Fruit fly (Drosophila melanogaster) whole organism, embryonic: ENCODE data around the gene kibra.

Experiments
- ATbp ChIP-seq: fragments of 200-800 bp; sonication (Bioruptor generic); optimal IDR thresholded peaks from 2 replicates; lab custom pipeline; 2017; ENCODE audit warnings: missing biosample characterization, mild to moderate bottlenecking, missing genetic modification characterization, missing genetic modification reagents
- Atf6 ChIP-seq: fragments of 200-800 bp; sonication (Bioruptor generic); IDR thresholded peaks from 2 replicates; pipeline ENCODE4 v1.3.6; 2022; ENCODE audit warnings: missing biosample characterization, missing genetic modification characterization
- Bteb2 ChIP-seq: fragments of 200-800 bp; sonication (Bioruptor generic); optimal IDR thresholded peaks from 2 replicates; lab custom pipeline; 2016; ENCODE audit warnings: missing biosample characterization, missing genetic modification characterization
- CG10147 ChIP-seq: fragments of 200-800 bp; sonication (Bioruptor generic); optimal IDR thresholded peaks from 2 replicates; lab custom pipeline; 2019; ENCODE audit warnings: missing biosample characterization, mild to moderate bottlenecking, missing genetic modification characterization, moderate library complexity
- CG10209 ChIP-seq: fragments of 200-800 bp; sonication (Bioruptor generic); optimal IDR thresholded peaks from 3 replicates; lab custom pipeline; 2017; ENCODE audit warnings: missing biosample characterization, mild to moderate bottlenecking, missing genetic modification characterization, missing genetic modification reagents
- CG11398 ChIP-seq: fragments of 200-800 bp; sonication (Bioruptor generic); optimal IDR thresholded peaks from 2 replicates; lab custom pipeline; 2016; ENCODE audit warnings: missing biosample characterization, missing genetic modification characterization
- CG14965 ChIP-seq: fragments of 200-800 bp; sonication (Bioruptor generic); optimal IDR thresholded peaks from 2 replicates; lab custom pipeline; 2016; ENCODE audit warnings: missing biosample characterization, missing genetic modification characterization, borderline replicate concordance
- CG16813 ChIP-seq: fragments of 200-800 bp; sonication (Bioruptor generic); IDR thresholded peaks from 3 replicates; pipeline ENCODE4 v1.3.6; 2022; ENCODE audit warnings: missing biosample characterization, missing genetic modification characterization; ENCODE audit not compliant: partially characterized antibody
- CG3847 ChIP-seq: fragments of 200-800 bp; sonication (Bioruptor generic); IDR thresholded peaks from 2 replicates; pipeline ENCODE4 v1.3.6; 2022; ENCODE audit warnings: missing biosample characterization, missing genetic modification characterization
- CG42726 ChIP-seq: fragments of 200-800 bp; sonication (Bioruptor generic); IDR thresholded peaks from 2 replicates; pipeline ENCODE4 v1.3.6; 2022; ENCODE audit warnings: missing biosample characterization, missing genetic modification characterization; ENCODE audit not compliant: partially characterized antibody
- CG4282 ChIP-seq: fragments of 200-800 bp; sonication (Bioruptor generic); optimal IDR thresholded peaks from 2 replicates; lab custom pipeline; 2016; ENCODE audit warnings: missing biosample characterization, missing genetic modification characterization
- CG6272 ChIP-seq: fragments of 200-800 bp; sonication (Bioruptor generic); IDR thresholded peaks from 2 replicates; pipeline ENCODE4 v1.3.6; 2022; ENCODE audit warnings: missing biosample characterization, missing genetic modification characterization
- CG7745 ChIP-seq: fragments of 200-800 bp; sonication (Bioruptor generic); optimal IDR thresholded peaks from 2 replicates; lab custom pipeline; 2018; ENCODE audit warnings: missing biosample characterization, mild to moderate bottlenecking, missing genetic modification characterization, moderate library complexity
- CG8290 ChIP-seq, 3 experiments: fragments of 200-800 bp; sonication (Bioruptor generic); optimal IDR thresholded peaks; 2 replicates each; lab custom pipeline; 2016 to 2019; ENCODE audit warnings: missing biosample characterization in 3 of 3, missing genetic modification characterization in 3 of 3, mild to moderate bottlenecking in 2 of 3, moderate library complexity in 1 of 3
- CG9727 ChIP-seq: fragments of 200-800 bp; sonication (Bioruptor generic); optimal IDR thresholded peaks from 3 replicates; lab custom pipeline; 2017; ENCODE audit warnings: missing biosample characterization, mild to moderate bottlenecking, missing genetic modification characterization
- D19B ChIP-seq: fragments of 200-800 bp; sonication (Bioruptor generic); optimal IDR thresholded peaks from 2 replicates; lab custom pipeline; 2017; ENCODE audit warnings: missing biosample characterization, mild to moderate bottlenecking, missing genetic modification characterization
- Dad ChIP-seq: fragments of 200-800 bp; sonication (Bioruptor generic); optimal IDR thresholded peaks from 3 replicates; lab custom pipeline; 2016; ENCODE audit warnings: missing biosample characterization, missing genetic modification characterization
- Doc3 ChIP-seq: fragments of 200-800 bp; sonication (Bioruptor generic); IDR thresholded peaks from 3 replicates; pipeline ENCODE4 v1.3.6; 2022; ENCODE audit warnings: missing biosample characterization, missing genetic modification characterization; ENCODE audit not compliant: partially characterized antibody
- Nf-YA ChIP-seq: fragments of 200-800 bp; sonication (Bioruptor generic); IDR thresholded peaks from 2 replicates; pipeline ENCODE4 v1.3.6; 2022; ENCODE audit warnings: missing biosample characterization, missing genetic modification characterization
- Side ChIP-seq: fragments of 200-800 bp; sonication (Bioruptor generic); optimal IDR thresholded peaks from 2 replicates; lab custom pipeline; 2016; ENCODE audit warnings: missing biosample characterization, missing genetic modification characterization
- Sin3A ChIP-seq: fragments of >200 bp; optimal IDR thresholded peaks from 2 replicates; lab custom pipeline; 2018
- Spps ChIP-seq: fragments of 200-800 bp; sonication (Bioruptor generic); optimal IDR thresholded peaks from 2 replicates; lab custom pipeline; 2018; ENCODE audit warnings: missing biosample characterization, mild to moderate bottlenecking, missing genetic modification characterization
- Ssrp ChIP-seq: fragments of 200-800 bp; sonication (Bioruptor generic); optimal IDR thresholded peaks from 2 replicates; lab custom pipeline; 2018; ENCODE audit warnings: missing biosample characterization, mild to moderate bottlenecking, missing genetic modification characterization, moderate library complexity
- ab ChIP-seq: fragments of 200-800 bp; sonication (Bioruptor generic); optimal IDR thresholded peaks from 2 replicates; lab custom pipeline; 2016; ENCODE audit warnings: missing biosample characterization, missing genetic modification characterization
- br ChIP-seq: fragments of >200 bp; optimal IDR thresholded peaks from 2 replicates; lab custom pipeline; 2017
- cas ChIP-seq: fragments of 200-800 bp; sonication (Bioruptor generic); IDR thresholded peaks from 2 replicates; pipeline ENCODE4 v1.3.6; 2022; ENCODE audit warnings: missing biosample characterization, missing genetic modification characterization
- dmrt11E ChIP-seq: fragments of 200-800 bp; sonication (Bioruptor generic); optimal IDR thresholded peaks from 3 replicates; lab custom pipeline; 2018; ENCODE audit warnings: missing biosample characterization, mild to moderate bottlenecking, missing genetic modification characterization, moderate library complexity
- eve ChIP-seq, 2 experiments: fragments of >200 bp; optimal IDR thresholded peaks; 2 replicates each; lab custom pipeline; 2017; ENCODE audit warnings: missing biosample characterization in 2 of 2, missing genetic modification characterization in 2 of 2
- gcm ChIP-seq: fragments of 200-800 bp; sonication (Bioruptor generic); optimal IDR thresholded peaks from 2 replicates; lab custom pipeline; 2019; ENCODE audit warnings: missing biosample characterization, mild to moderate bottlenecking, missing genetic modification characterization, moderate library complexity
- gfzf ChIP-seq: fragments of 200-800 bp; sonication (Bioruptor generic); optimal IDR thresholded peaks from 2 replicates; lab custom pipeline; 2016; ENCODE audit warnings: missing biosample characterization, mild to moderate bottlenecking, missing genetic modification characterization, moderate library complexity
- gt ChIP-seq: fragments of 200-800 bp; sonication (Bioruptor generic); IDR thresholded peaks from 2 replicates; pipeline ENCODE4 v1.3.6; 2022; ENCODE audit warnings: missing biosample characterization, missing genetic modification characterization
- ham ChIP-seq: fragments of 200-800 bp; sonication (Bioruptor generic); IDR thresholded peaks from 2 replicates; pipeline ENCODE4 v1.3.6; 2022; ENCODE audit warnings: missing biosample characterization, missing genetic modification characterization
- hkb ChIP-seq, 2 experiments: fragments of 200-800 bp in 1 of 2; fragments of >200 bp in 1 of 2; sonication (Bioruptor generic) in 1 of 2; IDR thresholded peaks in 1 of 2; optimal IDR thresholded peaks in 1 of 2; 2 replicates each; pipeline versions ENCODE4 v1.3.6 to Lab custom; 2017 to 2022; ENCODE audit warnings: missing biosample characterization in 1 of 2, missing genetic modification characterization in 1 of 2
- hth ChIP-seq: fragments of >200 bp; optimal IDR thresholded peaks from 2 replicates; lab custom pipeline; 2017; ENCODE audit warnings: inconsistent platforms
- insv ChIP-seq, 2 experiments: fragments of 200-800 bp; sonication (Bioruptor generic); optimal IDR thresholded peaks; 3 replicates each; lab custom pipeline; 2016 to 2018; ENCODE audit warnings: missing biosample characterization in 2 of 2, missing genetic modification characterization in 2 of 2
- kah ChIP-seq: fragments of 200-800 bp; sonication (Bioruptor generic); optimal IDR thresholded peaks from 2 replicates; lab custom pipeline; 2018; ENCODE audit warnings: missing biosample characterization, mild to moderate bottlenecking, missing genetic modification characterization
- knrl ChIP-seq: fragments of 200-800 bp; sonication (Bioruptor generic); IDR thresholded peaks from 3 replicates; pipeline ENCODE4 v1.3.6; 2022; ENCODE audit warnings: missing biosample characterization, missing genetic modification characterization; ENCODE audit not compliant: partially characterized antibody
- nerfin-2 ChIP-seq: fragments of 200-800 bp; sonication (Bioruptor generic); IDR thresholded peaks from 2 replicates; pipeline ENCODE4 v1.3.6; 2022; ENCODE audit warnings: missing biosample characterization, missing genetic modification characterization; ENCODE audit not compliant: partially characterized antibody
- org-1 ChIP-seq: fragments of 200-800 bp; sonication (Bioruptor generic); optimal IDR thresholded peaks from 2 replicates; lab custom pipeline; 2017; ENCODE audit warnings: missing biosample characterization, missing genetic modification characterization
- pfk ChIP-seq: fragments of 200-800 bp; sonication (Bioruptor generic); optimal IDR thresholded peaks from 2 replicates; lab custom pipeline; 2018; ENCODE audit warnings: missing biosample characterization, mild to moderate bottlenecking, missing genetic modification characterization, moderate library complexity
- prd ChIP-seq, 3 experiments: fragments of >200 bp in 2 of 3; fragments of 200-800 bp in 1 of 3; sonication (Bioruptor generic) in 1 of 3; optimal IDR thresholded peaks in 2 of 3; IDR thresholded peaks in 1 of 3; 2 replicates in 2 of 3; 3 replicates in 1 of 3; pipeline versions ENCODE4 v1.3.6 to Lab custom; 2017 to 2022; ENCODE audit warnings: missing biosample characterization in 1 of 3, missing genetic modification characterization in 1 of 3
- ro ChIP-seq: fragments of 200-800 bp; sonication (Bioruptor generic); IDR thresholded peaks from 2 replicates; pipeline ENCODE4 v1.3.6; 2022; ENCODE audit warnings: missing biosample characterization, missing genetic modification characterization
- scrt ChIP-seq: fragments of 200-800 bp; sonication (Bioruptor generic); optimal IDR thresholded peaks from 2 replicates; lab custom pipeline; 2018; ENCODE audit warnings: missing biosample characterization, mild to moderate bottlenecking, missing genetic modification characterization, moderate library complexity
- shn ChIP-seq: fragments of 200-800 bp; sonication (Bioruptor generic); optimal IDR thresholded peaks from 3 replicates; lab custom pipeline; 2016; ENCODE audit warnings: missing biosample characterization, missing genetic modification characterization
- sisA ChIP-seq: fragments of 200-800 bp; sonication (Bioruptor generic); IDR thresholded peaks from 2 replicates; pipeline ENCODE4 v1.3.6; 2022; ENCODE audit warnings: missing biosample characterization, missing genetic modification characterization
- tio ChIP-seq: fragments of 200-800 bp; sonication (Bioruptor generic); optimal IDR thresholded peaks from 2 replicates; lab custom pipeline; 2017; ENCODE audit warnings: missing biosample characterization, missing genetic modification characterization, inconsistent platforms
- vfl ChIP-seq: fragments of 200-800 bp; sonication (Bioruptor generic); optimal IDR thresholded peaks from 2 replicates; lab custom pipeline; 2016; ENCODE audit warnings: missing biosample characterization, missing genetic modification characterization

The kibra gene

dm6 chr3R:14654976-14655896 is 68.8 kb downstream of the kibra start (continued):
- TF ChIP-seq CG8290 (GFP tag; optimal IDR thresholded peaks at IDR 0.05; lab: Kevin White, UChicago) = peak; percentile 87
- TF ChIP-seq CG8290 (tag; optimal IDR thresholded peaks at IDR 0.05; lab: Kevin White, UChicago) = peak; percentile 74 to 97
- peak; percentile 91 for TF ChIP-seq Bteb2 (GFP tag; lab: Kevin White, UChicago)
- peak; percentile 84 for TF ChIP-seq CG4282 (GFP tag; lab: Kevin White, UChicago)
- TF ChIP-seq Side (GFP tag; lab: Kevin White, UChicago) = peak; percentile 97
- peak; percentile 72 for TF ChIP-seq cas (GFP tag; lab: Robert Waterston, UW)
- TF ChIP-seq insv (GFP tag; optimal IDR thresholded peaks at IDR 0.05; lab: Kevin White, UChicago) = no peak
- peak; percentile 91 for TF ChIP-seq shn
- peak; percentile 1 for TF ChIP-seq hkb (optimal IDR thresholded peaks at IDR 0.05; lab: Kevin White, UChicago)
- TF ChIP-seq hkb (GFP tag; IDR thresholded peaks at IDR 0.05; lab: Robert Waterston, UW) = peak; percentile 93
- TF ChIP-seq CG9727 (GFP tag; lab: Kevin White, UChicago) = peak; percentile 95
- peak; percentile 77 for TF ChIP-seq D19B
- TF ChIP-seq ab = peak; percentile 75
- TF ChIP-seq ham (GFP tag; lab: Robert Waterston, UW) = peak; percentile 40; the same call in 1 of the 2 replicates
- TF ChIP-seq CG6272 (GFP tag; lab: Robert Waterston, UW) = peak; percentile 75
- TF ChIP-seq CG42726 (GFP tag; lab: Robert Waterston, UW) = no peak
- TF ChIP-seq CG3847 = peak; percentile 92
- peak; percentile 55 for TF ChIP-seq CG16813 (GFP tag; lab: Robert Waterston, UW)
- TF ChIP-seq Nf-YA (GFP tag; lab: Robert Waterston, UW) = peak; percentile 84
- peak; percentile 84 for TF ChIP-seq CG10147 (GFP tag; lab: Kevin White, UChicago)
- peak; percentile 41 for TF ChIP-seq CG14965 (GFP tag; lab: Kevin White, UChicago)
- TF ChIP-seq sisA (GFP tag; lab: Robert Waterston, UW) = peak; percentile 88
- no peak for TF ChIP-seq hth (lab: Kevin White, UChicago)
- peak; percentile 59 for TF ChIP-seq knrl
- no peak for TF ChIP-seq br (lab: Kevin White, UChicago)
- peak; percentile 93 for TF ChIP-seq org-1
- peak; percentile 51 for TF ChIP-seq pfk
- TF ChIP-seq ATbp (GFP tag; lab: Kevin White, UChicago) = peak; percentile 89
- no peak for TF ChIP-seq eve (GFP tag; optimal IDR thresholded peaks at IDR 0.05; lab: Kevin White, UChicago)
- TF ChIP-seq Atf6 (GFP tag; lab: Robert Waterston, UW) = peak; percentile 91
- TF ChIP-seq tio = peak; percentile 87
- TF ChIP-seq scrt (GFP tag; lab: Kevin White, UChicago) = peak; percentile 91
- peak; percentile 92 for TF ChIP-seq vfl
- peak; percentile 91 for TF ChIP-seq CG10209 (GFP tag; lab: Kevin White, UChicago)
- peak; percentile 67 for TF ChIP-seq gt (GFP tag; lab: Robert Waterston, UW)
- peak; percentile 84 for TF ChIP-seq kah
- TF ChIP-seq ro (GFP tag; lab: Robert Waterston, UW) = no peak; the same call in 1 of the 2 replicates
- TF ChIP-seq nerfin-2 (GFP tag; lab: Robert Waterston, UW) = no peak
- peak; percentile 89 for TF ChIP-seq CG11398 (GFP tag; lab: Kevin White, UChicago)
- TF ChIP-seq CG7745 = peak; percentile 68
- TF ChIP-seq dmrt11E (tag; lab: Kevin White, UChicago) = peak; percentile 94
- no peak for TF ChIP-seq prd (optimal IDR thresholded peaks at IDR 0.05; lab: Kevin White, UChicago)
- peak; percentile 93 for TF ChIP-seq prd (GFP tag; IDR thresholded peaks at IDR 0.05; lab: Robert Waterston, UW)
- TF ChIP-seq Doc3 = peak; percentile 60; the same call in 2 of the 3 replicates
- TF ChIP-seq Ssrp (tag; lab: Kevin White, UChicago) = peak; percentile 88
- TF ChIP-seq Sin3A = no peak
- peak; percentile 91 for TF ChIP-seq gcm
- TF ChIP-seq Dad (GFP tag; lab: Kevin White, UChicago) = peak; percentile 80
- TF ChIP-seq gfzf = no peak
- TF ChIP-seq Spps (tag; lab: Kevin White, UChicago) = peak; percentile 80
